Comparison of ENCODE assay signal across 4 worm cellular contexts in the genomic region with DNA sequence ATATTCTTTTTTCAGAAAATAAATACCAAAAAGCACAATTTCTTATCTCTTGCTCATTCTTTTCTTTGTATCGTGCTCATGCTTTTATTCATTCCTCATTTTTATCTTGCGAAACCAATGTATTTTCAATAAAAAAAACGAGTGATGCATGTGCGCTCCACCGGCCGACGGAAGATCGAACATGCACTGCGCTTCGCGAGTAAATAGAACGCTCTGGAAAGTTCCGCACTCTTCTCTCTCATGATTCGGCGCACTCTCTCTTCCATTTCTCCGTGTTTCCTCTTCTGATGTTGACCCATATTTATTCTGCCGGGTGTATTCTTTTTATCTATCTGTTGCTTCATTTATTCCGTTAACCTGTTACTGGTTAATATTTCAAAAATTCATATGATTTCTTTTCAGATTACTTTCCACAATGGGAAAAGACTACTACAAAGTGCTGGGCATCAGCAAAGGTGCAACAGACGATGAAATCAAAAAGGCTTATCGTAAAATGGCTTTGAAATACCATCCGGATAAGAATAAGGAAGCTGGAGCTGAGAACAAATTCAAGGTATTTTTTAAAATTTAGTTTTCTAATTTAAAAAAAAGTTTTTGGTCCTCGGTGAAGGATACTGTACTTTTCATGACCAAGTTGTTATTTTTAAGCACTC.
A peak's percentile ranks its signal among the peaks of the same experiment; 100 is the strongest.
TF ChIP-seq lines count a peak whose summit lies in the region.

Gene dnj-13, plus strand, starts transcription at position 403 of the 653 bp plus-strand sequence.

TF ChIP-seq in whole organism, L2 larva, 48 proteins besides CTCF, POLR2A, EP300 and RAD21 (continues in another document):
- TF ChIP-seq nhr-23 (tag; optimal IDR thresholded peaks at IDR 0.05; lab: Kevin White, UChicago) = no peak
- no peak for TF ChIP-seq aly-2 (tag; optimal IDR thresholded peaks at IDR 0.05; lab: Kevin White, UChicago)
- peak; percentile 82 for TF ChIP-seq nhr-10 (tag; optimal IDR thresholded peaks at IDR 0.05; lab: Kevin White, UChicago)
- TF ChIP-seq unc-55 (GFP tag; optimal IDR thresholded peaks at IDR 0.05; lab: Kevin White, UChicago) = peak; percentile 95
- peak; percentile 32 for TF ChIP-seq unc-62 (GFP tag; optimal IDR thresholded peaks at IDR 0.05; lab: Kevin White, UChicago)
- peak; percentile 93 for TF ChIP-seq crh-2 (tag; optimal IDR thresholded peaks at IDR 0.05; lab: Kevin White, UChicago)
- no peak for TF ChIP-seq nhr-11 (tag; optimal IDR thresholded peaks at IDR 0.05; lab: Kevin White, UChicago)
- peak; percentile 52 for TF ChIP-seq R02D3.7 (tag; optimal IDR thresholded peaks at IDR 0.05; lab: Kevin White, UChicago)
- TF ChIP-seq ztf-1 (GFP tag; conservative IDR thresholded peaks at IDR 0.05; lab: Robert Waterston, UW) = no peak
- TF ChIP-seq nhr-12 (tag; optimal IDR thresholded peaks at IDR 0.05; lab: Kevin White, UChicago) = no peak
- peak; percentile 96 for TF ChIP-seq F13H6.1 (tag; optimal IDR thresholded peaks at IDR 0.05; lab: Kevin White, UChicago)
- TF ChIP-seq skn-1 (tag; optimal IDR thresholded peaks at IDR 0.05; lab: Kevin White, UChicago) = peak; percentile 61
- peak; percentile 88 for TF ChIP-seq lin-11 (tag; optimal IDR thresholded peaks at IDR 0.05; lab: Kevin White, UChicago)
- TF ChIP-seq elt-3 (tag; optimal IDR thresholded peaks at IDR 0.05; lab: Kevin White, UChicago) = no peak
- TF ChIP-seq sma-3 (GFP tag; optimal IDR thresholded peaks at IDR 0.05; lab: Kevin White, UChicago) = peak; percentile 98
- TF ChIP-seq nhr-237 (tag; optimal IDR thresholded peaks at IDR 0.05; lab: Kevin White, UChicago) = peak; percentile 43
- peak; percentile 89 for TF ChIP-seq ztf-4 (tag; optimal IDR thresholded peaks at IDR 0.05; lab: Kevin White, UChicago)
- peak; percentile 76 for TF ChIP-seq egl-27 (tag; optimal IDR thresholded peaks at IDR 0.05; lab: Kevin White, UChicago)
- TF ChIP-seq ama-1 (optimal IDR thresholded peaks at IDR 0.05; lab: Kevin White, UChicago) = peak; percentile 88
- no peak for TF ChIP-seq ztf-11 (tag; optimal IDR thresholded peaks at IDR 0.05; lab: Kevin White, UChicago)
- peak; percentile 92 for TF ChIP-seq C34F6.9 (tag; optimal IDR thresholded peaks at IDR 0.05; lab: Kevin White, UChicago)

TF ChIP-seq in whole organism, L4 larva, 104 proteins besides CTCF, POLR2A, EP300 and RAD21 (continues in another document):
- TF ChIP-seq ztf-7 (tag; optimal IDR thresholded peaks at IDR 0.05; lab: Kevin White, UChicago) = peak; percentile 39
- TF ChIP-seq unc-130 (GFP tag; optimal IDR thresholded peaks at IDR 0.05; lab: Kevin White, UChicago) = peak; percentile 61
- peak; percentile 91 for TF ChIP-seq F37D6.2 (tag; optimal IDR thresholded peaks at IDR 0.05; lab: Kevin White, UChicago)
- peak; percentile 85 for TF ChIP-seq nhr-28 (tag; optimal IDR thresholded peaks at IDR 0.05; lab: Kevin White, UChicago)
- TF ChIP-seq lir-3 (tag; optimal IDR thresholded peaks at IDR 0.05; lab: Kevin White, UChicago) = peak; percentile 12
- peak; percentile 98 for TF ChIP-seq pha-4 (GFP tag; IDR thresholded peaks at IDR 0.05; lab: Robert Waterston, UW)
- TF ChIP-seq pha-4 (tag; optimal IDR thresholded peaks at IDR 0.05; lab: Kevin White, UChicago) = peak; percentile 89
- TF ChIP-seq jun-1 (tag; optimal IDR thresholded peaks at IDR 0.05; lab: Kevin White, UChicago) = peak; percentile 87
- no peak for TF ChIP-seq unc-39 (tag; optimal IDR thresholded peaks at IDR 0.05; lab: Kevin White, UChicago)
- peak; percentile 87 for TF ChIP-seq snpc-1.2 (GFP tag; IDR thresholded peaks at IDR 0.05; lab: Robert Waterston, UW)
- TF ChIP-seq nhr-25 (tag; optimal IDR thresholded peaks at IDR 0.05; lab: Kevin White, UChicago; ENCODE audit: borderline replicate concordance, insufficient read depth) = peak; percentile 68
- TF ChIP-seq gei-8 (GFP tag; optimal IDR thresholded peaks at IDR 0.05; lab: Kevin White, UChicago) = peak; percentile 94
- peak; percentile 88 for TF ChIP-seq mxl-3 (GFP tag; optimal IDR thresholded peaks at IDR 0.05; lab: Kevin White, UChicago)
- TF ChIP-seq nhr-102 (tag; optimal IDR thresholded peaks at IDR 0.05; lab: Kevin White, UChicago) = peak; percentile 93
- peak; percentile 88 for TF ChIP-seq D1046.2 (GFP tag; IDR thresholded peaks at IDR 0.05; lab: Robert Waterston, UW)
- TF ChIP-seq dve-1 (tag; optimal IDR thresholded peaks at IDR 0.05; lab: Kevin White, UChicago; ENCODE audit: insufficient read depth) = peak; percentile 98
- TF ChIP-seq snpc-4 (tag; optimal IDR thresholded peaks at IDR 0.05; lab: Kevin White, UChicago) = no peak
- TF ChIP-seq attf-4 (tag; optimal IDR thresholded peaks at IDR 0.05; lab: Kevin White, UChicago) = no peak
- TF ChIP-seq ceh-32 (tag; optimal IDR thresholded peaks at IDR 0.05; lab: Kevin White, UChicago; ENCODE audit: poor library complexity) = peak; percentile 28
- TF ChIP-seq lim-7 (GFP tag; IDR thresholded peaks at IDR 0.05; lab: Robert Waterston, UW) = peak; percentile 66
- peak; percentile 79 for TF ChIP-seq zip-2 (tag; optimal IDR thresholded peaks at IDR 0.05; lab: Kevin White, UChicago)

TF ChIP-seq in whole organism, late embryonic, 69 proteins besides CTCF, POLR2A, EP300 and RAD21 (continues in another document):
- no peak for TF ChIP-seq fax-1 (tag; optimal IDR thresholded peaks at IDR 0.05; lab: Kevin White, UChicago)
- TF ChIP-seq Y22D7AL.16 (tag; optimal IDR thresholded peaks at IDR 0.05; lab: Kevin White, UChicago) = no peak
- peak; percentile 14 for TF ChIP-seq unc-86 (tag; optimal IDR thresholded peaks at IDR 0.05; lab: Kevin White, UChicago)
- TF ChIP-seq elt-2 (tag; optimal IDR thresholded peaks at IDR 0.05; lab: Kevin White, UChicago) = peak; percentile 73
- TF ChIP-seq ceh-14 (tag; optimal IDR thresholded peaks at IDR 0.05; lab: Kevin White, UChicago) = peak; percentile 4
- no peak for TF ChIP-seq pag-3 (tag; optimal IDR thresholded peaks at IDR 0.05; lab: Kevin White, UChicago; ENCODE audit: borderline replicate concordance)
- no peak for TF ChIP-seq hlh-13 (GFP tag; optimal IDR thresholded peaks at IDR 0.05; lab: Kevin White, UChicago)
- peak; percentile 77 for TF ChIP-seq unc-42 (tag; optimal IDR thresholded peaks at IDR 0.05; lab: Kevin White, UChicago)
- peak; percentile 29 for TF ChIP-seq dve-1 (tag; optimal IDR thresholded peaks at IDR 0.05; lab: Kevin White, UChicago)
- TF ChIP-seq gmeb-2 (tag; optimal IDR thresholded peaks at IDR 0.05; lab: Kevin White, UChicago) = peak; percentile 51
- TF ChIP-seq ceh-2 (tag; optimal IDR thresholded peaks at IDR 0.05; lab: Kevin White, UChicago) = peak; percentile 49
- peak; percentile 71 for TF ChIP-seq syd-9 (tag; optimal IDR thresholded peaks at IDR 0.05; lab: Kevin White, UChicago)
- peak; percentile 27 for TF ChIP-seq ama-1 (optimal IDR thresholded peaks at IDR 0.05; lab: Kevin White, UChicago)
- TF ChIP-seq pqm-1 (tag; optimal IDR thresholded peaks at IDR 0.05; lab: Kevin White, UChicago) = peak; percentile 52
- TF ChIP-seq mec-3 (tag; optimal IDR thresholded peaks at IDR 0.05; lab: Kevin White, UChicago; ENCODE audit: borderline replicate concordance) = no peak
- peak; percentile 79 for TF ChIP-seq tbx-2 (tag; optimal IDR thresholded peaks at IDR 0.05; lab: Kevin White, UChicago)
- TF ChIP-seq nhr-232 (tag; optimal IDR thresholded peaks at IDR 0.05; lab: Kevin White, UChicago) = no peak
- peak; percentile 86 for TF ChIP-seq ceh-34 (tag; optimal IDR thresholded peaks at IDR 0.05; lab: Kevin White, UChicago)
- no peak for TF ChIP-seq lim-6 (tag; optimal IDR thresholded peaks at IDR 0.05; lab: Kevin White, UChicago)
- peak; percentile 83 for TF ChIP-seq hlh-30 (tag; optimal IDR thresholded peaks at IDR 0.05; lab: Kevin White, UChicago; ENCODE audit: insufficient read depth)
- peak; percentile 30 for TF ChIP-seq ceh-19 (GFP tag; optimal IDR thresholded peaks at IDR 0.05; lab: Kevin White, UChicago)
- peak; percentile 93 for TF ChIP-seq ref-2 (tag; optimal IDR thresholded peaks at IDR 0.05; lab: Kevin White, UChicago)
- peak; percentile 3 for TF ChIP-seq ztf-16 (tag; optimal IDR thresholded peaks at IDR 0.05; lab: Kevin White, UChicago)

TF ChIP-seq in whole organism, mixed stage, embryonic, 35 proteins besides CTCF, POLR2A, EP300 and RAD21 (continues in another document):
- TF ChIP-seq drap-1 (GFP tag; optimal IDR thresholded peaks at IDR 0.05; lab: Kevin White, UChicago) (peak; percentile 80), flh-1 (GFP tag; optimal IDR thresholded peaks at IDR 0.05; lab: Kevin White, UChicago) (no peak), ztf-11 (tag; optimal IDR thresholded peaks at IDR 0.05; lab: Kevin White, UChicago) (peak; percentile 12), elt-1 (tag; optimal IDR thresholded peaks at IDR 0.05; lab: Kevin White, UChicago; ENCODE audit: borderline replicate concordance, insufficient read depth) (no peak), cnd-1 (tag; optimal IDR thresholded peaks at IDR 0.05; lab: Kevin White, UChicago) (peak; percentile 70), unc-120 (tag; optimal IDR thresholded peaks at IDR 0.05; lab: Kevin White, UChicago; ENCODE audit: poor library complexity, severe bottlenecking) (peak; percentile 87), sem-2 (GFP tag; optimal IDR thresholded peaks at IDR 0.05; lab: Kevin White, UChicago) (no peak), mab-5 (tag; optimal IDR thresholded peaks at IDR 0.05; lab: Kevin White, UChicago) (no peak), tbx-8 (GFP tag; optimal IDR thresholded peaks at IDR 0.05; lab: Kevin White, UChicago) (no peak), mep-1 (tag; optimal IDR thresholded peaks at IDR 0.05; lab: Kevin White, UChicago) (peak; percentile 95), ceh-83 (GFP tag; optimal IDR thresholded peaks at IDR 0.05; lab: Kevin White, UChicago) (no peak), pha-4 (tag; optimal IDR thresholded peaks at IDR 0.05; lab: Kevin White, UChicago) (peak; percentile 98), lsy-2 (tag; optimal IDR thresholded peaks at IDR 0.05; lab: Kevin White, UChicago) (peak; percentile 81), sptf-1 (tag; optimal IDR thresholded peaks at IDR 0.05; lab: Kevin White, UChicago) (peak; percentile 93), zip-8 (tag; optimal IDR thresholded peaks at IDR 0.05; lab: Kevin White, UChicago) (no peak), bed-3 (GFP tag; optimal IDR thresholded peaks at IDR 0.05; lab: Kevin White, UChicago) (no peak), ham-2 (GFP tag; optimal IDR thresholded peaks at IDR 0.05; lab: Kevin White, UChicago) (peak; percentile 36), snpc-4 (tag; optimal IDR thresholded peaks at IDR 0.05; lab: Kevin White, UChicago) (no peak), ces-1 (GFP tag; optimal IDR thresholded peaks at IDR 0.05; lab: Kevin White, UChicago) (peak; percentile 83), elt-3 (tag; optimal IDR thresholded peaks at IDR 0.05; lab: Kevin White, UChicago) (peak; percentile 35), lin-32 (GFP tag; optimal IDR thresholded peaks at IDR 0.05; lab: Kevin White, UChicago) (no peak), nhr-28 (tag; optimal IDR thresholded peaks at IDR 0.05; lab: Kevin White, UChicago) (peak; percentile 10), lin-13 (tag; optimal IDR thresholded peaks at IDR 0.05; lab: Kevin White, UChicago) (peak; percentile 93), ceh-43 (GFP tag; optimal IDR thresholded peaks at IDR 0.05; lab: Kevin White, UChicago) (no peak), ceh-39 (tag; optimal IDR thresholded peaks at IDR 0.05; lab: Kevin White, UChicago) (peak; percentile 82), hlh-1 (tag; optimal IDR thresholded peaks at IDR 0.05; lab: Kevin White, UChicago) (peak; percentile 44)
